Worm (Caenorhabditis elegans): ENCODE data around the gene C32B5.18.

DNA sequence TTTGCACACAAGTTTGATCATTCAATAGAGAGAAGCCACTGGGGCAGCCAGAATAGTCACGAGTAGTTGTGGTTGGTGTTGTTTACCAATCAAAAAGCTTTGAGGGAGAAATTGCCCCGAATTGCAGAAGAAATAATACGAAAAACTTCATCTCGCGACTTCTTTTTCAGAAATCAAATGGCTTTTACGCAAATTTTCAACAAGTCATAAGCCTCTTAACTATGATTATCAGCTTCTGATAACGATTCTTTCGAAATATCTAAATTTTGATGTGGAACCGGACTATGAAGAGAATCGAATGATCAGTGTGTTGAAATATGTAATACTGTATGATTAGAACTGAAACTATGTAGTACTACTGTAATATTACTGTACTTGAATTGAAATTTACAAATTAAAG lies 40.0 kb upstream of the C32B5.18 start:
- TF ChIP-seq ama-1 (optimal IDR thresholded peaks at IDR 0.05) (no peak), lin-13 (GFP tag; optimal IDR thresholded peaks at IDR 0.05) (no peak), unc-30 (tag; optimal IDR thresholded peaks at IDR 0.05) (no peak), mdl-1 (tag; optimal IDR thresholded peaks at IDR 0.05) (no peak), ces-1 (GFP tag; optimal IDR thresholded peaks at IDR 0.05) (no peak), jun-1 (tag; optimal IDR thresholded peaks at IDR 0.05) (no peak), pqm-1 (tag; optimal IDR thresholded peaks at IDR 0.05) (no peak), nhr-19 (GFP tag; conservative IDR thresholded peaks at IDR 0.05) (no peak), mep-1 (tag; optimal IDR thresholded peaks at IDR 0.05) (no peak), lin-35 (GFP tag; optimal IDR thresholded peaks at IDR 0.05) (no peak), lin-15B (tag; optimal IDR thresholded peaks at IDR 0.05) (no peak), egl-27 (tag; optimal IDR thresholded peaks at IDR 0.05) (no peak), nhr-76 (tag; optimal IDR thresholded peaks at IDR 0.05) (no peak)

Data from whole organism, L1 larva.